Fruit fly (Drosophila melanogaster) whole organism, adult: ENCODE data around the gene CG31249.

Experiments used
- CG11617 ChIP-seq: fragments of 200-800 bp; sonication (Bioruptor generic); optimal IDR thresholded peaks from 2 replicates; lab custom pipeline; 2017; ENCODE audit warnings: mild to moderate bottlenecking, missing biosample characterization, missing genetic modification reagents, missing genetic modification characterization
- CG1620 ChIP-seq: fragments of 200-800 bp; sonication (Bioruptor generic); optimal IDR thresholded peaks from 2 replicates; lab custom pipeline; 2016; ENCODE audit warnings: missing biosample characterization, missing genetic modification characterization
- CG7101 ChIP-seq: fragments of 200-800 bp; sonication (Bioruptor generic); optimal IDR thresholded peaks from 2 replicates; lab custom pipeline; 2018; ENCODE audit warnings: missing biosample characterization, mild to moderate bottlenecking, missing genetic modification characterization, moderate library complexity
- Hr96 ChIP-seq: fragments of 200-800 bp; sonication (Bioruptor generic); optimal IDR thresholded peaks from 2 replicates; lab custom pipeline; 2016; ENCODE audit warnings: missing biosample characterization, missing genetic modification characterization
- bab1 ChIP-seq: fragments of 200-800 bp; sonication (Bioruptor generic); optimal IDR thresholded peaks from 3 replicates; lab custom pipeline; 2019; ENCODE audit warnings: missing biosample characterization, mild to moderate bottlenecking, missing genetic modification characterization, moderate library complexity
- cic ChIP-seq: fragments of 200-800 bp; sonication (Bioruptor generic); optimal IDR thresholded peaks from 2 replicates; lab custom pipeline; 2017; ENCODE audit warnings: missing biosample characterization, mild to moderate bottlenecking, missing genetic modification characterization, moderate library complexity
- kay ChIP-seq: fragments of 200-800 bp; sonication (Bioruptor generic); peaks from one replicate; lab custom pipeline; 2016; ENCODE audit warnings: missing biosample characterization, missing genetic modification characterization, borderline replicate concordance
- toe ChIP-seq: fragments of 200-800 bp; sonication (Bioruptor generic); optimal IDR thresholded peaks from 2 replicates; lab custom pipeline; 2016; ENCODE audit warnings: missing biosample characterization, missing genetic modification characterization

DNA sequence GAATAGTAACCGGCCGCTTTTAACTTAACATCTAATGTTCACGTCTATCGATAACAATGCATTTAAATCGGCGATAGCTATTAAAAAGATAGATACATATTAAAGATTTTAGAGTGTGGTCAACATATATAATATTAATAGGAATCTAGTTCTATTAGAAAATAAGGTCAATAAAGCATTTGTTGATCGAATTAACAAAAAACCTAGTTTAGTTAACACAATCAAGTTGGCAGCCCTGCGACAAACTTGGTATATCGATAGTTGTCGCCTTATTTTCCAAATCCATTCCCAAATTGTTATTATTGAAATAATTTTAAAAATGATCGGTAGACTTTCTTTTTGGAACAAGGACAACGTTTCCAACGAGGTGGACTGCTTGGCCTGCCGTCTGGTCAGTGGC is 2.0 kb downstream of the CG31249 start, which contains the start of the genes CG31251 and CG31360:
- TF ChIP-seq CG11617: no peak
- TF ChIP-seq Hr96 (GFP tag; lab: Kevin White, UChicago): no peak
- no peak for TF ChIP-seq CG1620 (GFP tag; lab: Kevin White, UChicago)
- TF ChIP-seq kay (GFP tag; lab: Kevin White, UChicago): no peak
- TF ChIP-seq CG7101 (tag; lab: Kevin White, UChicago): peak; percentile 13
- TF ChIP-seq cic (GFP tag; lab: Kevin White, UChicago): no peak
- peak; percentile 4 for TF ChIP-seq bab1 (GFP tag; lab: Kevin White, UChicago)
- no peak for TF ChIP-seq toe (GFP tag; lab: Kevin White, UChicago)
